Worm (Caenorhabditis elegans): ENCODE results near the gene sra-4.

sra-4 gene

DNA sequence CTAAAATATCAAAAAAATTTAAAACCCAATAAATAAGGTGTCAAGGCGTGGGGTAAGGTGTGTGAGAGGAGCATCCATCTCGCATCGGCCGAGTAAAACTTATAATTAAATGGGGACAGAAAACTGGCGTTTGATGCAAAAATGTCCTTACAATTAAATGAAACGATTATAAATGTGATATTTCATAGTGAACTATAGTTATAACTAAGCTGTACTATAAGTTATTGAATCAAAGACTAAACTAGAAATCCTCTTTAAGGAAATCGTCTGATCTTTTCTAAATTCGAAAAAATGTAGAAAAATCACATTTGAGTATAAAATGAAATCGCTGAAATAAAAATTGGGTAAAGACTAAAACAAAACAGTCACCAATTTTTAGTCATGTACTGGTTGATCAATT lies 8.0 kb upstream of the sra-4 start, which contains the start of gene sra-6:
Gene sra-6 (minus strand): TSS at position 101 of the 400 bp plus-strand sequence.
- no peak for TF ChIP-seq ztf-23 (GFP tag; IDR thresholded peaks at IDR 0.05)
- TF ChIP-seq T22C8.4 (GFP tag; IDR thresholded peaks at IDR 0.05): no peak
- no peak for TF ChIP-seq flt-1 (GFP tag; IDR thresholded peaks at IDR 0.05)
- no peak for TF ChIP-seq klf-2 (GFP tag; conservative IDR thresholded peaks at IDR 0.05)
- no peak for TF ChIP-seq cog-1 (tag; optimal IDR thresholded peaks at IDR 0.05)
- TF ChIP-seq ref-1 (GFP tag; conservative IDR thresholded peaks at IDR 0.05): no peak
- TF ChIP-seq ztf-29 (GFP tag; IDR thresholded peaks at IDR 0.05): no peak
- no peak for TF ChIP-seq med-1 (GFP tag; optimal IDR thresholded peaks at IDR 0.05; ENCODE audit: insufficient read depth)
- no peak for TF ChIP-seq tab-1 (GFP tag; IDR thresholded peaks at IDR 0.05)

DNA sequence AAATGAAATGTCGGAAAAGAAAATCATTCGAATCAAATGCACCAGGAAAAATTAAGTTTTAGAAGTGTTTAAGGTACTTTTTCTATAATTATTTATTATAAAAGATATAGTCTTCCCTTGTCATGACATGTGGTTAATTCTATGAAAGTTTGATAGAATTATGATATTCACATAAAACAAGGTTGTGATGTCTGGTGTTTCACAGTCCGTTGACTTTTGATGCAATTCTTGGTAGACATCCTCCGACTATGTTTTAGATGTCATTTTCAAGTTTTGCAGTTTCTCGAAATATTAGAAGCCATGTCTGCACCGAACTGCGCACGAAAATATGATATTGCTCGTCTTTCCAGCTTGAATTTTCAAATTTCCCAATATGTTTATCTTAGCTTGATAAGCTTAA lies 1.7 kb upstream of the sra-4 start, which contains the start of gene sra-7:
Gene sra-7 (plus strand): TSS at position 301 of the 400 bp plus-strand sequence.
- TF ChIP-seq med-1 (GFP tag; optimal IDR thresholded peaks at IDR 0.05; ENCODE audit: insufficient read depth) (no peak), flt-1 (GFP tag; IDR thresholded peaks at IDR 0.05) (no peak), ztf-23 (GFP tag; IDR thresholded peaks at IDR 0.05) (no peak), cog-1 (tag; optimal IDR thresholded peaks at IDR 0.05) (no peak), klf-2 (GFP tag; conservative IDR thresholded peaks at IDR 0.05) (no peak)

DNA sequence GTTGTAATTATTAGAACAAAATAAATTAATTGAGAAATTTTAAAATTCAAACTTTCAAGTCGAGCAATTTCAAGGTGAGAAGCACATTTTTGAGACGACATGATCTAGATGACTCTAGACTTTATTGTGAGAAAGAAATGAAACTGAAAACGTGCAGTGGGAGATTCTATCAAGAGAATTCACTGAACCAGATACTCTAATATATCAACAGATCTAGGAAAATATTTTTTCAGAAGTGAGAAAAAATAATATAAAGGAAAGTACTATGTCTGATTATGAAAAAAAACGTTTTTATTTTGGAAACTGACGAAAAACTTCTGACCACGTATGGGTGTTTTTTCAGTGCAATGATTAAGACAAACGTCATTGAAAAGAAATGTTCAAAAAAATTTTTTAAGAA lies 2.0 kb downstream of the sra-4 start, which contains the start of gene sra-3:
Gene sra-3 (minus strand): TSS at position 101 of the 400 bp plus-strand sequence.
- TF ChIP-seq tab-1 (GFP tag; IDR thresholded peaks at IDR 0.05): no peak

DNA sequence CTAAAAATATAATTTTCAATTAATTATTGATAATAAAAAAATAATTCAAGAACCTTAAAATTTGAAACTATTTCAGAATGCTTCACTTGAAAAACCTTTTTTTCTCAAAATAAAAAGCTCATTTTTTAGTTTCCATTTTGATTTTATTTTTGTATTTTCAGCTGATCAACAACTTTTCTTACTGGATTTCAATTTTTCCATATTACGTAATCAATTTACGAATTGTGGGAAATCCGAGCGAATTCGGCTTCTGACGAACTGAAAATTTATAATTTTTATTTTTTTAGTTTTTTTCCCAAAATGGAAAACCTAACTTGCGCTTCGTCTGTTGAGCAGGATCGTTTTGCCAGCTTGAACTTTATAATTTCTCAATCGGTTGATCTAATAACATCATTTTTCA lies 5.3 kb downstream of the sra-4 start, which contains the start of gene sra-8:
Gene sra-8 (plus strand): TSS at position 301 of the 400 bp plus-strand sequence.
- no peak for TF ChIP-seq med-1 (GFP tag; optimal IDR thresholded peaks at IDR 0.05; ENCODE audit: insufficient read depth)
- no peak for TF ChIP-seq cog-1 (tag; optimal IDR thresholded peaks at IDR 0.05)
- TF ChIP-seq ztf-29 (GFP tag; IDR thresholded peaks at IDR 0.05): no peak
- no peak for TF ChIP-seq ztf-23 (GFP tag; IDR thresholded peaks at IDR 0.05)
- no peak for TF ChIP-seq ref-1 (GFP tag; conservative IDR thresholded peaks at IDR 0.05)
- no peak for TF ChIP-seq T22C8.4 (GFP tag; IDR thresholded peaks at IDR 0.05)
- no peak for TF ChIP-seq klf-2 (GFP tag; conservative IDR thresholded peaks at IDR 0.05)
- TF ChIP-seq flt-1 (GFP tag; IDR thresholded peaks at IDR 0.05): no peak
- no peak for TF ChIP-seq tab-1 (GFP tag; IDR thresholded peaks at IDR 0.05)

DNA sequence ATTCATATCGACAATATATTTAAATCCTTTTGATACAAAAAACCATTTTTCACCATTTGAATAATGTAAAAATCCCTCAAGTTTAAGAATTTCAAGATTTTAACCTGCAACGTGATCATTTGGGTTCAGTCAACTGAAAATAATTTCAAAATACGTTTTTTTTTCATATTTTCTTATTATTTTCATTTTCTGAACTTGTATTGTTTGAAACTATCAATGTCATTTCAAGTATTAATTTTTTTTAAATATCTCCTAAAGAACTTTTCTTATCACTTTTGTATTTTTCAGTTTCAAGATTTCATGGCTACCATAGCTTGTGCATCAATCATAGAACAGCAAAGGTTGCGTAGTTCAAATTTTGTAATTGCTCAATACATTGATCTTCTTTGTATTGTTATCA lies 10.7 kb downstream of the sra-4 start, which contains the start of gene sra-9:
Gene sra-9 (plus strand): TSS at position 301 of the 400 bp plus-strand sequence.
- TF ChIP-seq ref-1 (GFP tag; conservative IDR thresholded peaks at IDR 0.05) (no peak), tab-1 (GFP tag; IDR thresholded peaks at IDR 0.05) (no peak), flt-1 (GFP tag; IDR thresholded peaks at IDR 0.05) (no peak), ztf-29 (GFP tag; IDR thresholded peaks at IDR 0.05) (no peak)

DNA sequence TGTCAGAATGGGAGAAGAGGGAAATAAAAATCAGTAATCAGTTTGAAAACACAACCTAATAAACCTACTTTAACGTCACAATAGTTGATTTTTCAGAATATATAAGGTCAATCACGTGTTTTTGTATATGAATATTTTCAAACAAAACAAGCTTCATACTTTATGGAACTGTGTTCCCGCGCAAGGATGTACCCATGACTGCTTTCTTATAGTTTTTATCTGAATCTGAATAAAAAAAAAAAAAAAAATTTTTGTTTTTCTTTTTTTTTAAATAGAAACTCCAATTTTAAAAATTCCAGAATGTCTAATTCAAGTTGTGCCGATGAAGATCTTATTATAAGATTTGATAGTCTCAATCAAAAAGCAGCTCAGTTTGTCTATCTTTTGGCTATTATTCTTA lies 14.2 kb downstream of the sra-4 start, which contains the start of gene sra-2:
Gene sra-2 (plus strand): TSS at position 301 of the 400 bp plus-strand sequence.
- TF ChIP-seq T22C8.4 (GFP tag; IDR thresholded peaks at IDR 0.05): no peak
- TF ChIP-seq tab-1 (GFP tag; IDR thresholded peaks at IDR 0.05): no peak
- TF ChIP-seq ref-1 (GFP tag; conservative IDR thresholded peaks at IDR 0.05): no peak
- no peak for TF ChIP-seq flt-1 (GFP tag; IDR thresholded peaks at IDR 0.05)
- no peak for TF ChIP-seq cog-1 (tag; optimal IDR thresholded peaks at IDR 0.05)
- TF ChIP-seq ztf-29 (GFP tag; IDR thresholded peaks at IDR 0.05): no peak
- TF ChIP-seq med-1 (GFP tag; optimal IDR thresholded peaks at IDR 0.05; ENCODE audit: insufficient read depth): no peak
- TF ChIP-seq ztf-23 (GFP tag; IDR thresholded peaks at IDR 0.05): no peak
- TF ChIP-seq klf-2 (GFP tag; conservative IDR thresholded peaks at IDR 0.05): no peak

DNA sequence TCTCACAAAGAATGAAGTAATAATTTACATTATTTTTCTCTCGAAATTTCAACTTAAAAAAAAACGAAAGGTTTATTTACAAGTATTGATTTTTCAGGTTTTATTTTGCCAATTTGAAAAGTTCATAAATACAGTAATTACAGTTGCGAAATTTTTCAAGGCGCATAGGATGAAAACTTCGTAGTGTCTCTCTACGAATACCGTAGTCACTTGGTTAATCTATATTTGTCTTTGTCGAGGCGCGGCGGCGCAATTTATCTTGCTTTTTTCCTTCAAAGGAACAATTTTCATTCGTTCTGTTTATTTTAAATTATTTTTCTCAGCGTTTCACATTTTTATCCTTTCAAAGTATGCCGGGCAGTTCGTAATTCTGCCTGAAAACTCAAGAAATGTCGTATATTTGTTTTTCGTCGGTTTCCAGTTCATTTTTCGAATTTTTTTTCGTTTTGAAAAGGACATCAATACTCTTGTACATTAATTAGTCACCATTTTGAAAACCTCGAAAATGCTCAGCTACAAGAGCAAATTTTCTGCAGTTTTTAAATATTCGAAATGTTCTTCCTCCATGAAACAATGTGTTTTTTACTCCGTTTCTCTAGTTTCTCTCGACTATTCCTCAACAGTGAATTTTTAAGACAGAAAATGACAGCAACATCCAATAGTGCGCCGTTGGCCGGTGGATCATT lies 19.0 kb downstream of the sra-4 start, which contains the start of gene mex-6:
Gene mex-6 (plus strand): TSS at position 636 of the 686 bp plus-strand sequence.
- TF ChIP-seq ztf-29 (GFP tag; IDR thresholded peaks at IDR 0.05): no peak
- TF ChIP-seq flt-1 (GFP tag; IDR thresholded peaks at IDR 0.05): no peak
- no peak for TF ChIP-seq ref-1 (GFP tag; conservative IDR thresholded peaks at IDR 0.05)
- no peak for TF ChIP-seq med-1 (GFP tag; optimal IDR thresholded peaks at IDR 0.05; ENCODE audit: insufficient read depth)
- no peak for TF ChIP-seq cog-1 (tag; optimal IDR thresholded peaks at IDR 0.05)
- TF ChIP-seq tab-1 (GFP tag; IDR thresholded peaks at IDR 0.05): no peak

DNA sequence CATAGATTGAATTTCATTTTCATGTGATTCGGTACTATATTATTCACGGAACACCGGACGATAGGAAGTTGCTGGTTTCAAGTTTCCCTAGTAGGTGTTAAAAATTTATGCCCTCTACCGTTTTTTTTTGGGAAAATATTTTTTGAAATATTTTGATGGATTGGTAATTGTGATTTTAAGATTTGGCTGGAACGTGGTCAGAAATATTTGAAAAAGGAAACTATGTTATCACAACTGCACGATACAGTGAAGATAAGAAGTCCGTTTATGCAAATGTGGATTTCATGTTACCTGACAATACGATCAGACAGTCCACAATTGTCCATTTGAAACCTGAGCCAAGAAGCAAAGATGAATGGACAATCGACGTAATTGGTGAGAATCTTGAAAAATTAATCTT lies 19.7 kb downstream of the sra-4 start, which contains the start of gene AH6.17:
Gene AH6.17 (plus strand): TSS at position 185 of the 400 bp plus-strand sequence.
- TF ChIP-seq ztf-29 (GFP tag; IDR thresholded peaks at IDR 0.05) (no peak), T22C8.4 (GFP tag; IDR thresholded peaks at IDR 0.05) (no peak), klf-2 (GFP tag; conservative IDR thresholded peaks at IDR 0.05) (no peak), cog-1 (tag; optimal IDR thresholded peaks at IDR 0.05) (no peak), ref-1 (GFP tag; conservative IDR thresholded peaks at IDR 0.05) (no peak), ztf-23 (GFP tag; IDR thresholded peaks at IDR 0.05) (no peak), tab-1 (GFP tag; IDR thresholded peaks at IDR 0.05) (no peak), flt-1 (GFP tag; IDR thresholded peaks at IDR 0.05) (no peak), med-1 (GFP tag; optimal IDR thresholded peaks at IDR 0.05; ENCODE audit: insufficient read depth) (no peak)

DNA sequence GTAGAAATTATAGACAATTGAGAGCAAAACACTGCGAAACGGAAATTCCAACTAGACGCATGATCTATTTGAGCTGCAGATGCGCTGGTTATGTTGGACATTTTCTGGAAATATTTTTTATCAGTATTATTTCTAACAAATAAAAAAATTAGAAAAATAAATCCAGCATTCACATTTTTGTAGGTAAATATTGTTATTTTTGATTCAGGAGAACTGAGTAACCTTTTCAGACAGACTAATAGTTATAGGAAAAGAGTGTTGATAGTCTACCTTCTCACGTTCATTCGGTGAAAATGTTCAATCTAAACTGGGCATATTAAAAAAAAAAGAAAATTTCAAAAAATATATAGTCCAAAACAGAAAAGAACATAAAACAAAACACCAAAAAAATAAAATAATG lies 21.1 kb downstream of the sra-4 start, which contains the start of gene sra-1:
Gene sra-1 (minus strand): TSS at position 101 of the 400 bp plus-strand sequence.
- TF ChIP-seq cog-1 (tag; optimal IDR thresholded peaks at IDR 0.05): no peak
- TF ChIP-seq flt-1 (GFP tag; IDR thresholded peaks at IDR 0.05): no peak
- no peak for TF ChIP-seq ztf-23 (GFP tag; IDR thresholded peaks at IDR 0.05)
- no peak for TF ChIP-seq med-1 (GFP tag; optimal IDR thresholded peaks at IDR 0.05; ENCODE audit: insufficient read depth)
- no peak for TF ChIP-seq ztf-29 (GFP tag; IDR thresholded peaks at IDR 0.05)
- no peak for TF ChIP-seq ref-1 (GFP tag; conservative IDR thresholded peaks at IDR 0.05)

DNA sequence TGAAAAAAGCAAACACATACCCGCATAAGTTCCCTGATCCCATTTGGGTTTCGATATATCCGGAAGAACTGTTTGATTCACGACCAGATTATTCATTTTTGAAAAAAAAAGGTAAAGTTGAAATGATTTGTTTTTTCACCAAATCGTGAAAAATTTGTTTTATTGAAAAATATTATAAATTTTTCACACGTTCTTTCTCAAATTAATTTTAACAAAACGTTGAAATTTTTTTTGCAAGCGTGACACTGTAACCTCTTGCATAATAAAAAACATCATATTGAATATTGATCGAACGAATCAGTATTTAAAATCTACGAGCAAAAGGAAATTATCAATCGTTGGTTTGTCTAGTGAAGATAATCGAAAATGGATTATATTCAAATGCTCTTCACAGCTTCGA lies 23.9 kb downstream of the sra-4 start, which contains the start of the genes sfxn-1.1 and AH6.3:
Gene sfxn-1.1 (minus strand): TSS at position 101 of the 400 bp plus-strand sequence.
Gene AH6.3 (plus strand): TSS at position 275 of the 400 bp plus-strand sequence.
- TF ChIP-seq med-1 (GFP tag; optimal IDR thresholded peaks at IDR 0.05; ENCODE audit: insufficient read depth): no peak
- no peak for TF ChIP-seq ref-1 (GFP tag; conservative IDR thresholded peaks at IDR 0.05)
- TF ChIP-seq tab-1 (GFP tag; IDR thresholded peaks at IDR 0.05): no peak
- TF ChIP-seq klf-2 (GFP tag; conservative IDR thresholded peaks at IDR 0.05): no peak

Measured in whole organism, midembryonic.